Worm (Caenorhabditis elegans): ENCODE results near the gene ceh-31.

ceh-31 gene

ce11 chrX:3035972-3036379 is 34.2 kb downstream of the ceh-31 start:
- TF ChIP-seq elt-3 (tag; optimal IDR thresholded peaks at IDR 0.05) (no peak), fos-1 (tag; optimal IDR thresholded peaks at IDR 0.05) (peak; percentile 83), mdl-1 (tag; optimal IDR thresholded peaks at IDR 0.05) (peak; percentile 38 to 56), ztf-11 (tag; optimal IDR thresholded peaks at IDR 0.05) (peak; percentile 70), ceh-16 (tag; optimal IDR thresholded peaks at IDR 0.05) (peak; percentile 34), lsy-2 (tag; optimal IDR thresholded peaks at IDR 0.05) (peak; percentile 86 to 88), lin-13 (GFP tag; optimal IDR thresholded peaks at IDR 0.05) (peak; percentile 90), nhr-12 (tag; optimal IDR thresholded peaks at IDR 0.05) (peak; percentile 48), nhr-21 (tag; optimal IDR thresholded peaks at IDR 0.05) (peak; percentile 90), blmp-1 (tag; optimal IDR thresholded peaks at IDR 0.05; ENCODE audit: insufficient read depth) (peak; percentile 54), crh-2 (tag; optimal IDR thresholded peaks at IDR 0.05) (peak; percentile 92), mab-5 (tag; optimal IDR thresholded peaks at IDR 0.05) (peak; percentile 91), R02D3.7 (tag; optimal IDR thresholded peaks at IDR 0.05) (peak; percentile 37), alr-1 (tag; optimal IDR thresholded peaks at IDR 0.05) (no peak), nhr-25 (tag; optimal IDR thresholded peaks at IDR 0.05) (peak; percentile 83), mbf-1 (tag; optimal IDR thresholded peaks at IDR 0.05) (peak; percentile 59), unc-62 (GFP tag; optimal IDR thresholded peaks at IDR 0.05) (no peak), unc-55 (GFP tag; optimal IDR thresholded peaks at IDR 0.05) (peak; percentile 97), aly-2 (tag; optimal IDR thresholded peaks at IDR 0.05) (peak; percentile 41), skn-1 (tag; optimal IDR thresholded peaks at IDR 0.05) (peak; percentile 9), egl-27 (tag; optimal IDR thresholded peaks at IDR 0.05) (peak; percentile 94), sma-9 (GFP tag; optimal IDR thresholded peaks at IDR 0.05) (peak; percentile 95), sma-9 (tag; optimal IDR thresholded peaks at IDR 0.05) (no peak), ztf-4 (tag; optimal IDR thresholded peaks at IDR 0.05) (peak; percentile 85), lin-39 (tag; optimal IDR thresholded peaks at IDR 0.05) (peak; percentile 75), gmeb-1 (tag; optimal IDR thresholded peaks at IDR 0.05) (peak; percentile 81), elt-1 (tag; optimal IDR thresholded peaks at IDR 0.05) (no peak), lin-11 (tag; optimal IDR thresholded peaks at IDR 0.05) (peak; percentile 87), peb-1 (tag; optimal IDR thresholded peaks at IDR 0.05) (no peak), nhr-11 (tag; optimal IDR thresholded peaks at IDR 0.05) (peak; percentile 83), nhr-77 (tag; optimal IDR thresholded peaks at IDR 0.05) (peak; percentile 60), snpc-4 (tag; optimal IDR thresholded peaks at IDR 0.05) (peak; percentile 83), sma-3 (GFP tag; optimal IDR thresholded peaks at IDR 0.05) (peak; percentile 87), nhr-237 (tag; optimal IDR thresholded peaks at IDR 0.05) (peak; percentile 66), nhr-129 (tag; optimal IDR thresholded peaks at IDR 0.05) (peak; percentile 93), ceh-82 (tag; optimal IDR thresholded peaks at IDR 0.05) (peak; percentile 15), F13H6.1 (tag; optimal IDR thresholded peaks at IDR 0.05) (peak; percentile 92), nhr-10 (tag; optimal IDR thresholded peaks at IDR 0.05) (peak; percentile 60), ama-1 (optimal IDR thresholded peaks at IDR 0.05) (peak; percentile 62), C34F6.9 (tag; optimal IDR thresholded peaks at IDR 0.05) (peak; percentile 84), ztf-1 (GFP tag; conservative IDR thresholded peaks at IDR 0.05) (no peak), dmd-4 (tag; optimal IDR thresholded peaks at IDR 0.05) (no peak), unc-39 (tag; optimal IDR thresholded peaks at IDR 0.05) (no peak), Y55F3AM.14 (GFP tag; optimal IDR thresholded peaks at IDR 0.05) (peak; percentile 94), zag-1 (tag; optimal IDR thresholded peaks at IDR 0.05) (peak; percentile 92), nhr-6 (tag; optimal IDR thresholded peaks at IDR 0.05) (peak; percentile 86), sem-4 (tag; optimal IDR thresholded peaks at IDR 0.05) (peak; percentile 81), nhr-23 (tag; optimal IDR thresholded peaks at IDR 0.05) (no peak), ZK546.5 (tag; optimal IDR thresholded peaks at IDR 0.05) (peak; percentile 41)

All from whole organism, L2 larva.